Fruit fly (Drosophila melanogaster): ENCODE data around the gene CG46523.

- no peak for TF ChIP-seq Myc (optimal IDR thresholded peaks at IDR 0.05)
- TF ChIP-seq insv (optimal IDR thresholded peaks at IDR 0.05): no peak
- TF ChIP-seq psq (optimal IDR thresholded peaks at IDR 0.05): no peak
- TF ChIP-seq Sin3A (optimal IDR thresholded peaks at IDR 0.05): no peak
These were observed 41.2 kb downstream of the CG46523 start for dm6 chr3L:1897709-1898108.
